Fruit fly (Drosophila melanogaster) S2 (cell line): ENCODE results near the gene CG42240.

Experiments
- CG8478 ChIP-seq: fragments of >200 bp; optimal IDR thresholded peaks from 2 replicates; lab custom pipeline; 2018
- CTCF ChIP-seq, 2 experiments: fragments of >200 bp; optimal IDR thresholded peaks; 2 replicates each; lab custom pipeline; 2018

DNA sequence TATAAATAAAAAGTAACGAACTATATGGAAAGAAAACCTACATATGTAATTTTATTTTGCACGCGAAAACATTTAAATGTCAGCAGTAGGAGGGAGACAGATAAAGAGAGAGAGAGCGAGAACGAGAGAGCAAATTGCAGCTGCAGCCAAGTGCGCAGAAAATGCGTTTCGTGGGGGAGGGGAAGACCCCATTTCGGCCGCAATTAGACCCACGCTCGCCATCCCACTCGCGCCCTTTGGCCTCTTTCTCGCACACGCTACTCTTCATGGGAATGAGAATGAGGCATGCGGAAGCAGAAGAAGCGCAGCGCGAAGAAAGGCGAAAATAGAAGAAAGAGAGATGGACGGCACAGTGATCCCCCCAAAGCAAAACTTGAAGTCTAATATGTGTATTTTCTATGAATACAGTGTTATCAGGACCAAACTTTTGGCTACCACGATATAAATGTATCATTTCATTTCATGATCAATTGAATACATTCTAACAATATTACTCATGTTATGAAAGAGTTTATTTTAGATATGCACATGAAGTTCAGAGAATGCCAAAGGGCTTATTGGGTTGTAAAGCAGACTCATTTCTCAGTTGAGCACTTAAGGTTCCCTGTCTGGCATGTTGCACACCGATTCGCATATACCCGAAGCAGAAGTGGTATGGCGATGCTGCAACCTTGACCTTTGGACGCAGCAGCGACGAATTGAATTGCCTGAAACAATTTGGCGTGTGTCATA is 2.5 kb downstream of the CG42240 start:
- TF ChIP-seq CTCF (optimal IDR thresholded peaks at IDR 0.05; lab: Kevin White, UChicago) (no peak), CG8478 (lab: Kevin White, UChicago) (no peak)
